Fruit fly (Drosophila melanogaster): ENCODE data around the gene CG12818.
A peak's percentile ranks its signal among the peaks of the same experiment; 100 is the strongest.

The CG12818 gene

DNA sequence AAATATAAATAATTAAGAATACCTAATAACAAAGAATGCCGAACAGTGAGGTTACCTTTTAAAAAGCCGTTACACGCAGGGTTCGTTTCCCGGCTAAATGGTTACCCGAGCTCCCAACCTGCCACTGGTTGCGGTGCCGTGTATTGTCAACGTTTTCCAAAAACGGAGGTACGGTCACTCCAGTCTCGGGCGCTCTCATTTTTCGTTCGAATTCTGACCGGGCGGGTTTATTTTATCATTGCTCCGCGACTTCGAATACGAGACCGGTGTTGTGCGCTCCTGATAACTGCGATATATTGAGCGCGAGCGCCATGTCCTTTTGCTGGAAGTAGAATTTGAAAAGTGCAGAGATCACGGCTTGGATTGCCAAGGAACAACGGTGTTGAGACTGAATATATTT, 18.6 kb downstream of the CG12818 start, which contains the start of gene jumu:
TSS of gene jumu (plus strand) at position 196 of the 400 bp plus-strand sequence.
- TF ChIP-seq Lpt (GFP tag; optimal IDR thresholded peaks at IDR 0.05) (no peak), ss (GFP tag; optimal IDR thresholded peaks at IDR 0.05) (peak in 1 of 2 experiments; percentile 17), CG8319 (GFP tag; optimal IDR thresholded peaks at IDR 0.05) (peak; percentile 8), Eip78C (GFP tag) (peak; percentile 72), acj6 (GFP tag; optimal IDR thresholded peaks at IDR 0.05) (no peak), Sox14 (GFP tag; optimal IDR thresholded peaks at IDR 0.05) (peak; percentile 53), CG1621 (tag; optimal IDR thresholded peaks at IDR 0.05) (peak; percentile 40), CG3032 (tag; optimal IDR thresholded peaks at IDR 0.05) (peak; percentile 7), svp (GFP tag) (peak; percentile 50), Ets21C (GFP tag; optimal IDR thresholded peaks at IDR 0.05) (no peak)

DNA sequence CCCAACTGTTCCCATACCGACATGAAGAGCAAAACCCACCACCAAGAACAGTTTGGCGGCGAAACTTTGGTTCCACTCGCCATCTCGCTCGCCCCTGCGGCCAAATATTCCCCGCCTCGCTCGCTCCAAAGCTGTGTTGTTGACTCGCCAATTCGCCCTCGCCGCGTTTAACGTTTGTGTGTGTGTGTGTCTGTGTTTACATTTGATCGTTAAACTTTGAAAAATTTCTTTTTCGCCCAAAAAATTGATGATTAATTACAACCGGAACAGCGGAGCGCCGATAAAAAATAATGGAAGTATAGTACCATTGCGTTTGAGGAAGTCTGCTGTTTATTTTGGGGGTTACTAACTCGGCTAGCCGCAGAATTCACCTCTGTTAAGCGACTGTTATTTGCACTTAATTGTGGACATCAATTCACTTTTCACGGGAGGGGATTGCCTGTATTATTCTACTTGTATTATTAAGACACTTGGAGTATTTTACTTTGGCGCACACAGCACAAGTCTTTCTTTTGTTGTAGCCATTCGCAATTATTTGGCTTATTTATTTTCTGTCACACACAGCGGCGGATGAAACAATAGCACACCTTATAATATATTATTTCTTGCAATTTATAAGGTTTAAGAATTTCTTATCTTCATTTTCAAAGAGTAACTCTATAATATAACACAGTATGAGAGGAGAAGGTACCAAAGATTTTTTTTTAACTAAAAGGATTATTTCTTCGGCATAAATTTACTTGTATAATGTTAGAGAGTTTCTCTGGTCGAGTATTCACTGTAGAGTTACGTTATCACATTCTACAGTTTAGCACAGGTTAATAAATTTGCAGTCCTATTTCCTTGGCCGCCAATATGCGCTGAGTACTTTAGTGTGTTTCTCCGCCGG, 19.6 kb downstream of the CG12818 start:
- peak; percentile 79 for TF ChIP-seq Sox15 (GFP tag; optimal IDR thresholded peaks at IDR 0.05)
- TF ChIP-seq salr (GFP tag; optimal IDR thresholded peaks at IDR 0.05), result peak; percentile 43 to 76
- peak; percentile 74 for TF ChIP-seq CG4318 (GFP tag; optimal IDR thresholded peaks at IDR 0.05)
- TF ChIP-seq acj6 (GFP tag; optimal IDR thresholded peaks at IDR 0.05), result peak; percentile 84
- peak; percentile 79 for TF ChIP-seq achi (GFP tag; optimal IDR thresholded peaks at IDR 0.05)
- no peak for TF ChIP-seq CG9139 (GFP tag; optimal IDR thresholded peaks at IDR 0.05)
- peak; percentile 81 for TF ChIP-seq Sox14 (GFP tag; optimal IDR thresholded peaks at IDR 0.05)
- TF ChIP-seq vri (GFP tag; optimal IDR thresholded peaks at IDR 0.05), result peak; percentile 73
- TF ChIP-seq Met (GFP tag; optimal IDR thresholded peaks at IDR 0.05), result peak; percentile 88
- peak; percentile 89 for TF ChIP-seq CG31627 (GFP tag; optimal IDR thresholded peaks at IDR 0.05)
- TF ChIP-seq CG6854 (GFP tag; optimal IDR thresholded peaks at IDR 0.05), result no peak
- TF ChIP-seq topi (GFP tag; optimal IDR thresholded peaks at IDR 0.05), result peak; percentile 87
- TF ChIP-seq CG6808 (GFP tag; optimal IDR thresholded peaks at IDR 0.05), result no peak
- peak; percentile 53 for TF ChIP-seq CG10669 (GFP tag; optimal IDR thresholded peaks at IDR 0.05)
- TF ChIP-seq CG6163 (GFP tag; IDR thresholded peaks at IDR 0.05), result no peak
- peak; percentile 86 for TF ChIP-seq OdsH (GFP tag; optimal IDR thresholded peaks at IDR 0.05)
- peak; percentile 63 for TF ChIP-seq Ets96B (tag; optimal IDR thresholded peaks at IDR 0.05)
- TF ChIP-seq CG11762 (GFP tag; optimal IDR thresholded peaks at IDR 0.05; ENCODE audit: insufficient read depth), result peak; percentile 78
- peak; percentile 89 for TF ChIP-seq CG32006 (GFP tag; optimal IDR thresholded peaks at IDR 0.05)
- TF ChIP-seq Hr4 (GFP tag; optimal IDR thresholded peaks at IDR 0.05), result peak; percentile 90
- TF ChIP-seq Hr39 (GFP tag; optimal IDR thresholded peaks at IDR 0.05), result peak; percentile 89
- TF ChIP-seq CG15336 (GFP tag; IDR thresholded peaks at IDR 0.05), result no peak
- peak; percentile 79 for TF ChIP-seq CG6276 (GFP tag; optimal IDR thresholded peaks at IDR 0.05)
- TF ChIP-seq Smox (GFP tag; optimal IDR thresholded peaks at IDR 0.05), result peak; percentile 84
- peak; percentile 96 for TF ChIP-seq Eip78C (GFP tag)
- TF ChIP-seq CG7368 (GFP tag; optimal IDR thresholded peaks at IDR 0.05), result peak; percentile 62
- peak; percentile 76 for TF ChIP-seq Eip93F (GFP tag; optimal IDR thresholded peaks at IDR 0.05)
- no peak for TF ChIP-seq CG16779 (tag; optimal IDR thresholded peaks at IDR 0.05)
- TF ChIP-seq Lpt (GFP tag; optimal IDR thresholded peaks at IDR 0.05), result peak; percentile 72
- peak; percentile 81 for TF ChIP-seq net (GFP tag; optimal IDR thresholded peaks at IDR 0.05)
- TF ChIP-seq Gug (GFP tag; IDR thresholded peaks at IDR 0.05), result no peak
- peak; percentile 72 for TF ChIP-seq CG3032 (tag; optimal IDR thresholded peaks at IDR 0.05)
- TF ChIP-seq Hr38 (GFP tag; optimal IDR thresholded peaks at IDR 0.05), result no peak
- TF ChIP-seq CG6792 (GFP tag; optimal IDR thresholded peaks at IDR 0.05), result peak; percentile 70
- TF ChIP-seq svp (GFP tag), result peak; percentile 90
- TF ChIP-seq CG11902 (GFP tag; optimal IDR thresholded peaks at IDR 0.05), result peak; percentile 72
- TF ChIP-seq spab (GFP tag; optimal IDR thresholded peaks at IDR 0.05), result peak; percentile 50
- peak; percentile 23 for TF ChIP-seq CG1621 (tag; optimal IDR thresholded peaks at IDR 0.05)
- peak; percentile 81 for TF ChIP-seq CG10631 (GFP tag; optimal IDR thresholded peaks at IDR 0.05)
- TF ChIP-seq ss (GFP tag; optimal IDR thresholded peaks at IDR 0.05), result no peak
- TF ChIP-seq esn (GFP tag; optimal IDR thresholded peaks at IDR 0.05), result peak; percentile 91
- TF ChIP-seq cyc (GFP tag; optimal IDR thresholded peaks at IDR 0.05), result peak; percentile 82
- TF ChIP-seq eg (GFP tag; IDR thresholded peaks at IDR 0.05), result no peak
- TF ChIP-seq CG8632 (GFP tag; optimal IDR thresholded peaks at IDR 0.05), result peak; percentile 74
- peak; percentile 52 for TF ChIP-seq dac (GFP tag; optimal IDR thresholded peaks at IDR 0.05)
